Fruit fly (Drosophila melanogaster) whole organism, wandering third instar larva: Measurements from ENCODE around the gene CG32428.

ENCODE experiments used
- Abd-B ChIP-seq: fragments of >200 bp; optimal IDR thresholded peaks from 2 replicates; lab custom pipeline; 2017; ENCODE audit warnings: missing biosample characterization, missing genetic modification characterization
- CG32264 ChIP-seq: fragments of 200-800 bp; sonication (Bioruptor generic); optimal IDR thresholded peaks from 2 replicates; lab custom pipeline; 2016; ENCODE audit warnings: missing biosample characterization, missing genetic modification characterization
- CG9705 ChIP-seq: fragments of 200-800 bp; sonication (Bioruptor generic); optimal IDR thresholded peaks from 2 replicates; lab custom pipeline; 2018; ENCODE audit warnings: missing biosample characterization, mild to moderate bottlenecking, missing genetic modification characterization
- CrebA ChIP-seq: fragments of 200-800 bp; sonication (Bioruptor generic); optimal IDR thresholded peaks from 2 replicates; lab custom pipeline; 2016; ENCODE audit warnings: missing biosample characterization, mild to moderate bottlenecking, missing genetic modification characterization, borderline replicate concordance
- Dfd ChIP-seq: fragments of >200 bp; optimal IDR thresholded peaks from 2 replicates; lab custom pipeline; 2017; ENCODE audit warnings: missing biosample characterization, missing genetic modification characterization
- Dif ChIP-seq: fragments of 200-275, 200-300 bp; sonication (Bioruptor generic); optimal IDR thresholded peaks from 2 replicates; lab custom pipeline; 2018; ENCODE audit warnings: missing biosample characterization, missing genetic modification characterization; ENCODE audit not compliant: partially characterized antibody
- GATAd ChIP-seq: sonication (Bioruptor generic); optimal IDR thresholded peaks from 2 replicates; lab custom pipeline; 2016; ENCODE audit warnings: missing biosample characterization, missing genetic modification characterization
- HLH106 ChIP-seq: fragments of 200-800 bp; optimal IDR thresholded peaks from 3 replicates; lab custom pipeline; 2019; ENCODE audit warnings: missing biosample characterization, mild to moderate bottlenecking, missing genetic modification characterization, moderate library complexity
- Hnf4 ChIP-seq: fragments of 200-800 bp; sonication (Bioruptor generic); optimal IDR thresholded peaks from 2 replicates; lab custom pipeline; 2016; ENCODE audit warnings: missing biosample characterization, mild to moderate bottlenecking, missing genetic modification characterization
- Hr78 ChIP-seq: fragments of >200 bp; optimal IDR thresholded peaks from 2 replicates; lab custom pipeline; 2017; ENCODE audit warnings: missing biosample characterization, missing genetic modification characterization
- Hr83 ChIP-seq: fragments of 200-300 bp; sonication (Bioruptor generic); optimal IDR thresholded peaks from 2 replicates; lab custom pipeline; 2016; ENCODE audit warnings: missing biosample characterization, mild to moderate bottlenecking, missing genetic modification characterization, moderate library complexity; ENCODE audit not compliant: poor library complexity, severe bottlenecking
- Jra ChIP-seq: sonication (Bioruptor generic); optimal IDR thresholded peaks from 2 replicates; lab custom pipeline; 2016; ENCODE audit warnings: missing biosample characterization, missing genetic modification characterization
- Mio ChIP-seq: sonication (Bioruptor generic); optimal IDR thresholded peaks from 2 replicates; lab custom pipeline; 2016; ENCODE audit warnings: missing biosample characterization, missing genetic modification characterization
- Myc ChIP-seq: fragments of >200 bp; optimal IDR thresholded peaks from 2 replicates; lab custom pipeline; 2017
- N ChIP-seq: fragments of >200 bp; optimal IDR thresholded peaks from 2 replicates; lab custom pipeline; 2018; ENCODE audit warnings: missing biosample characterization, missing external identifiers, missing genetic modification characterization
- OdsH ChIP-seq: fragments of 200-800 bp; sonication (Bioruptor generic); optimal IDR thresholded peaks from 2 replicates; lab custom pipeline; 2016; ENCODE audit warnings: missing biosample characterization, mild to moderate bottlenecking, missing genetic modification characterization
- Rel ChIP-seq, 2 experiments: fragments of 200-800 bp; sonication (Bioruptor generic) in 1 of 2; optimal IDR thresholded peaks; 2 replicates in 1 of 2; 3 replicates in 1 of 2; lab custom pipeline; 2016 to 2019; ENCODE audit warnings: mild to moderate bottlenecking in 2 of 2, missing biosample characterization in 2 of 2, missing genetic modification characterization in 2 of 2, moderate library complexity in 1 of 2
- Sp1 ChIP-seq: fragments of 200-800 bp; sonication (Bioruptor generic); optimal IDR thresholded peaks from 3 replicates; lab custom pipeline; 2019; ENCODE audit warnings: missing biosample characterization, mild to moderate bottlenecking, missing genetic modification characterization, moderate library complexity
- Vsx2 ChIP-seq: fragments of 200-300, 225-300 bp; sonication (Bioruptor generic); optimal IDR thresholded peaks from 2 replicates; lab custom pipeline; 2018; ENCODE audit warnings: missing biosample characterization, missing genetic modification characterization; ENCODE audit not compliant: partially characterized antibody
- br ChIP-seq: fragments of 200-800 bp; sonication (Bioruptor generic); optimal IDR thresholded peaks from 2 replicates; lab custom pipeline; 2016; ENCODE audit warnings: missing biosample characterization, missing genetic modification characterization
- brk ChIP-seq: fragments of 200-800 bp; sonication (Bioruptor generic); optimal IDR thresholded peaks from 2 replicates; lab custom pipeline; 2016; ENCODE audit warnings: missing biosample characterization, mild to moderate bottlenecking, missing genetic modification characterization
- dl ChIP-seq, 2 experiments: fragments of 175-275, 200-275 bp in 1 of 2; fragments of 200-275 bp in 1 of 2; sonication (Bioruptor generic); optimal IDR thresholded peaks; lab custom pipeline; 2018; ENCODE audit warnings: mild to moderate bottlenecking in 2 of 2, missing biosample characterization in 2 of 2, missing genetic modification characterization in 2 of 2, moderate library complexity in 2 of 2; ENCODE audit not compliant: partially characterized antibody in 2 of 2, insufficient read depth in 1 of 2
- dmrt93B ChIP-seq: fragments of 200-800 bp; sonication (Bioruptor generic); optimal IDR thresholded peaks from 2 replicates; lab custom pipeline; 2018; ENCODE audit warnings: missing biosample characterization, mild to moderate bottlenecking, missing genetic modification characterization
- dsf ChIP-seq: sonication (Bioruptor generic); optimal IDR thresholded peaks from 2 replicates; lab custom pipeline; 2016; ENCODE audit warnings: missing biosample characterization, missing genetic modification characterization, borderline replicate concordance
- ey ChIP-seq: fragments of 200-800 bp; sonication (Bioruptor generic); optimal IDR thresholded peaks from 2 replicates; lab custom pipeline; 2016; ENCODE audit warnings: missing biosample characterization, missing genetic modification characterization
- foxo ChIP-seq, 2 experiments: fragments of 200-800 bp; sonication (Bioruptor generic); optimal IDR thresholded peaks; 2 replicates in 1 of 2; 3 replicates in 1 of 2; lab custom pipeline; 2016 to 2017; ENCODE audit warnings: missing biosample characterization in 2 of 2, missing genetic modification characterization in 2 of 2
- fru ChIP-seq: fragments of 200-800 bp; sonication (Bioruptor generic); optimal IDR thresholded peaks from 3 replicates; lab custom pipeline; 2016; ENCODE audit warnings: missing biosample characterization, mild to moderate bottlenecking, missing genetic modification characterization
- h ChIP-seq: fragments of 200-800 bp; sonication (Bioruptor generic); optimal IDR thresholded peaks from 3 replicates; lab custom pipeline; 2016; ENCODE audit warnings: missing biosample characterization, mild to moderate bottlenecking, missing genetic modification characterization
- jim ChIP-seq: fragments of 175-275, 200-325 bp; sonication (Bioruptor generic); optimal IDR thresholded peaks from 2 replicates; lab custom pipeline; 2016; ENCODE audit warnings: missing biosample characterization, mild to moderate bottlenecking, missing genetic modification characterization
- lola ChIP-seq: fragments of >200 bp; optimal IDR thresholded peaks from 2 replicates; lab custom pipeline; 2017; ENCODE audit warnings: missing biosample characterization, missing genetic modification characterization
- pan ChIP-seq: fragments of >200 bp; optimal IDR thresholded peaks from 2 replicates; lab custom pipeline; 2017
- psq ChIP-seq: fragments of 200-800 bp; sonication (Bioruptor generic); optimal IDR thresholded peaks from 3 replicates; lab custom pipeline; 2017; ENCODE audit warnings: missing biosample characterization, mild to moderate bottlenecking, missing genetic modification characterization, moderate library complexity
- rgr ChIP-seq: fragments of 200-800 bp; sonication (Bioruptor generic); optimal IDR thresholded peaks from 3 replicates; lab custom pipeline; 2016; ENCODE audit warnings: missing biosample characterization, mild to moderate bottlenecking, missing genetic modification characterization
- sage ChIP-seq: fragments of 200-800 bp; sonication (Bioruptor generic); optimal IDR thresholded peaks from 2 replicates; lab custom pipeline; 2016; ENCODE audit warnings: missing biosample characterization, mild to moderate bottlenecking, missing genetic modification characterization
- sv ChIP-seq: fragments of 200-800 bp; sonication (Bioruptor generic); optimal IDR thresholded peaks from 3 replicates; lab custom pipeline; 2016; ENCODE audit warnings: missing biosample characterization, missing genetic modification characterization
- tai ChIP-seq: sonication (Bioruptor generic); optimal IDR thresholded peaks from 2 replicates; lab custom pipeline; 2016; ENCODE audit warnings: missing biosample characterization, missing genetic modification characterization
- usp ChIP-seq: fragments of >200 bp; optimal IDR thresholded peaks from 2 replicates; lab custom pipeline; 2017; ENCODE audit warnings: missing biosample characterization, missing genetic modification characterization
- woc ChIP-seq: sonication (Bioruptor generic); optimal IDR thresholded peaks from 2 replicates; lab custom pipeline; 2016; ENCODE audit warnings: missing biosample characterization, mild to moderate bottlenecking, missing genetic modification characterization

The CG32428 gene

DNA sequence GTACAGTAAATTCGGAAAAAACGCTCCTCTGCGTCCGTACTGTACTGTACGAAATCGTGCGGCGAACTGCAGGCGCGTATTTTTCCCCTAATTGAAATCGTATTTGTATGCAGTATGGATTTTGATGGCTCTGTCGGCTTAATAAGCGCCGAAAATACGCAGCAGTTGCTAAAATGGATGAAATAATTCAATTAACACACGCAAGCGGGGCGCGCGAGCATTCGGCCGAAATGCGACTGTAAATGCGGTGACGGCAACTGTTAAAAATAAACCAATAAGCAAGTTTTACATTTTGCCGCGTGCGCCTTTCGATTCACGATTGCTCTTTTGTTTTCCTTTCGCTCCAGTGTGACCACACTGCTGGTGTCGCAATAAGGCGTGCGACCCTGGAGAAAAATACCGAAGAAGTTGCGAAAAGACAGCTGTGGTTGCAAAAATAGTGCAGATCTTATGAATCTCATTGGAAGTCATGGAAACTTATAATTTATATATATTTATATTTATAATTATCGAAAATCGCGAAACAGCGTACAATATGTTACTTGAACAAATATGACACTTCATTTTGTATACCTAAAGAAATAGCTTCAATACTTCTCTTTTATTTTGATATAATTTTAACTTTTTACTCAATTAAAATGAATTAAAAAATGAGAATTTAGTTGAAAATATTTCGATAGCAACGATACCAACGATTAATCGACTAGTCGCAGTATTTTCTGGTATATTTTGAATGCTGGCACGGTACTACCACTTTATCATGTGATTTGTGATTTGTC, at the start of gene CG32428, which contains the start of gene CG5969:
Gene CG32428, minus strand, starts transcription at position 703 of the 779 bp plus-strand sequence.
Gene CG5969, plus strand, starts transcription at position 763 of the 779 bp plus-strand sequence.
- TF ChIP-seq Jra, result peak; percentile 12
- TF ChIP-seq fru, result no peak
- peak; percentile 66 for TF ChIP-seq Sp1 (GFP tag; lab: Kevin White, UChicago)
- peak; percentile 18 for TF ChIP-seq OdsH (GFP tag; lab: Kevin White, UChicago)
- TF ChIP-seq Hr78, result no peak
- TF ChIP-seq Rel (GFP tag; optimal IDR thresholded peaks at IDR 0.05; lab: Kevin White, UChicago), result no peak
- peak; percentile 66 for TF ChIP-seq Rel (tag; optimal IDR thresholded peaks at IDR 0.05; lab: Kevin White, UChicago)
- TF ChIP-seq jim (GFP tag; lab: Kevin White, UChicago), result no peak
- peak; percentile 29 for TF ChIP-seq sage
- TF ChIP-seq ey (GFP tag; lab: Kevin White, UChicago), result peak; percentile 13
- no peak for TF ChIP-seq Dif (GFP tag; lab: Kevin White, UChicago)
- TF ChIP-seq Vsx2 (GFP tag; lab: Kevin White, UChicago), result no peak
- TF ChIP-seq dmrt93B (GFP tag; lab: Kevin White, UChicago), result peak; percentile 47
- TF ChIP-seq Abd-B (GFP tag; lab: Kevin White, UChicago), result no peak
- no peak for TF ChIP-seq dsf (GFP tag; lab: Kevin White, UChicago)
- TF ChIP-seq CG32264, result no peak
- peak; percentile 91 for TF ChIP-seq psq (GFP tag; lab: Kevin White, UChicago)
- TF ChIP-seq tai (GFP tag; lab: Kevin White, UChicago), result peak; percentile 69
- TF ChIP-seq Hnf4, result peak; percentile 47
- TF ChIP-seq br (GFP tag; lab: Kevin White, UChicago), result no peak
- TF ChIP-seq Myc (lab: Kevin White, UChicago), result no peak
- TF ChIP-seq N, result no peak
- TF ChIP-seq dl (GFP tag; optimal IDR thresholded peaks at IDR 0.05; lab: Kevin White, UChicago; ENCODE audit: insufficient read depth in 1 of 2, partially characterized antibody in 2 of 2), result no peak
- peak; percentile 71 for TF ChIP-seq h (GFP tag; lab: Kevin White, UChicago)
- no peak for TF ChIP-seq sv (GFP tag; lab: Kevin White, UChicago)
- peak; percentile 38 for TF ChIP-seq CrebA (GFP tag; lab: Kevin White, UChicago)
- peak in 1 of 2 experiments; percentile 71 for TF ChIP-seq foxo (GFP tag; optimal IDR thresholded peaks at IDR 0.05; lab: Kevin White, UChicago)
- TF ChIP-seq CG9705 (GFP tag; lab: Kevin White, UChicago), result peak; percentile 39
- TF ChIP-seq rgr (GFP tag; lab: Kevin White, UChicago), result peak; percentile 49
- TF ChIP-seq usp, result no peak
- no peak for TF ChIP-seq Dfd
- TF ChIP-seq GATAd, result peak; percentile 32
- TF ChIP-seq Mio (GFP tag; lab: Kevin White, UChicago), result no peak
- peak; percentile 33 for TF ChIP-seq woc
- TF ChIP-seq pan (lab: Kevin White, UChicago), result no peak
- TF ChIP-seq HLH106 (tag; lab: Kevin White, UChicago), result peak; percentile 83
- TF ChIP-seq Hr83, result peak; percentile 38
- TF ChIP-seq brk (GFP tag; lab: Kevin White, UChicago), result peak; percentile 57
- TF ChIP-seq lola (GFP tag; lab: Kevin White, UChicago), result no peak

- TF ChIP-seq dsf (GFP tag; lab: Kevin White, UChicago), result no peak
- peak; percentile 53 for TF ChIP-seq woc
- TF ChIP-seq foxo (GFP tag; optimal IDR thresholded peaks at IDR 0.05; lab: Kevin White, UChicago), result peak in 1 of 2 experiments; percentile 21
- peak; percentile 1 for TF ChIP-seq Hnf4
- TF ChIP-seq Vsx2 (GFP tag; lab: Kevin White, UChicago), result no peak
- no peak for TF ChIP-seq GATAd
- TF ChIP-seq tai (GFP tag; lab: Kevin White, UChicago), result no peak
- TF ChIP-seq Hr78, result no peak
- TF ChIP-seq Jra, result no peak
- peak; percentile 39 for TF ChIP-seq h (GFP tag; lab: Kevin White, UChicago)
- no peak for TF ChIP-seq Dfd
- peak; percentile 7 for TF ChIP-seq HLH106 (tag; lab: Kevin White, UChicago)
- no peak for TF ChIP-seq OdsH (GFP tag; lab: Kevin White, UChicago)
- no peak for TF ChIP-seq N
- TF ChIP-seq psq (GFP tag; lab: Kevin White, UChicago), result peak; percentile 40
- TF ChIP-seq ey (GFP tag; lab: Kevin White, UChicago), result peak; percentile 14
- no peak for TF ChIP-seq dmrt93B (GFP tag; lab: Kevin White, UChicago)
- TF ChIP-seq rgr (GFP tag; lab: Kevin White, UChicago), result peak; percentile 26
- TF ChIP-seq fru, result no peak
- no peak for TF ChIP-seq jim (GFP tag; lab: Kevin White, UChicago)
- no peak for TF ChIP-seq pan (lab: Kevin White, UChicago)
- peak; percentile 28 for TF ChIP-seq brk (GFP tag; lab: Kevin White, UChicago)
- TF ChIP-seq Mio (GFP tag; lab: Kevin White, UChicago), result no peak
- TF ChIP-seq Rel (GFP tag; optimal IDR thresholded peaks at IDR 0.05; lab: Kevin White, UChicago), result no peak
- TF ChIP-seq Rel (tag; optimal IDR thresholded peaks at IDR 0.05; lab: Kevin White, UChicago), result peak; percentile 72
- TF ChIP-seq Myc (lab: Kevin White, UChicago), result peak; percentile 75
- TF ChIP-seq Dif (GFP tag; lab: Kevin White, UChicago), result no peak
- no peak for TF ChIP-seq Abd-B (GFP tag; lab: Kevin White, UChicago)
- TF ChIP-seq sv (GFP tag; lab: Kevin White, UChicago), result no peak
- no peak for TF ChIP-seq CG9705 (GFP tag; lab: Kevin White, UChicago)
- TF ChIP-seq Hr83, result no peak
- no peak for TF ChIP-seq CG32264
- TF ChIP-seq dl (GFP tag; optimal IDR thresholded peaks at IDR 0.05; lab: Kevin White, UChicago; ENCODE audit: insufficient read depth in 1 of 2, partially characterized antibody in 2 of 2), result no peak
- no peak for TF ChIP-seq usp
- no peak for TF ChIP-seq br (GFP tag; lab: Kevin White, UChicago)
- TF ChIP-seq Sp1 (GFP tag; lab: Kevin White, UChicago), result peak; percentile 31
These were observed 47.2 kb upstream of the CG32428 start, which contains the start of the genes mTerf3 and CG5104 for dm6 chr3L:20520687-20521169. mTerf3 (minus strand) TSS chr3L:20520772. CG5104 (plus strand) TSS chr3L:20521009.
